Worm (Caenorhabditis elegans): ENCODE results near the gene F22F7.4.

DNA sequence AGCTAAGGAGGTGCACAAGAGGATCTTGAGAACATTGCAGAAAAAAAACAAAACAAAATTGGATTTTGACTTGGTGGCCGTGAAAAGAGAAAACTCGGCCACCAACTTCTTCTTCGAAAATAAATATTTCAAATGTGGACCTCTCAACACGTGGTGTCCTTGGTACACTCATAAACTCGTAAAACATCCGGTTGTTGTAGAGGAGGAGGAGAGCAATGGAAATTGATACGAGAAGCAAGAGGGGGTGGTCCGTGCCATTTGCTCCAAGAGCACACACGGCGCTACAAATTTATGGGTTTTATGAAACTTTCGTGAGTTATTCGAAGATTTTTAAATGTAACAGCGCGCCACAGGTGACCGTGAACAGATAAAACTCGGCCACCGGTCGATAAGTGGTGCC is 24.0 kb downstream of the F22F7.4 start:
- TF ChIP-seq him-1 (tag; optimal IDR thresholded peaks at IDR 0.05) (no peak), W03F9.2 (tag; optimal IDR thresholded peaks at IDR 0.05) (no peak), dao-5 (tag; optimal IDR thresholded peaks at IDR 0.05) (no peak)
